Fruit fly (Drosophila melanogaster) whole organism, prepupa: ENCODE results near the gene Tim17b2.

Experiments
- Blimp-1 ChIP-seq: fragments of 200-800 bp; sonication (Bioruptor generic); optimal IDR thresholded peaks from 3 replicates; lab custom pipeline; 2017; ENCODE audit warnings: missing biosample characterization, missing genetic modification characterization, mild to moderate bottlenecking, moderate library complexity, missing genetic modification reagents
- CG10631 ChIP-seq: fragments of 200-800 bp; sonication (Bioruptor generic); optimal IDR thresholded peaks from 2 replicates; lab custom pipeline; 2016; ENCODE audit warnings: missing biosample characterization, missing genetic modification characterization
- CG10669 ChIP-seq: fragments of 200-800 bp; sonication (Bioruptor generic); optimal IDR thresholded peaks from 3 replicates; lab custom pipeline; 2018; ENCODE audit warnings: missing biosample characterization, mild to moderate bottlenecking, missing genetic modification characterization, moderate library complexity
- CG11762 ChIP-seq: fragments of 200-800 bp; sonication (Bioruptor generic); optimal IDR thresholded peaks from 3 replicates; lab custom pipeline; 2016; ENCODE audit warnings: missing biosample characterization, missing genetic modification characterization; ENCODE audit not compliant: insufficient read depth
- CG11902 ChIP-seq: fragments of 200-800 bp; sonication (Bioruptor generic); optimal IDR thresholded peaks from 3 replicates; lab custom pipeline; 2016; ENCODE audit warnings: missing biosample characterization, missing genetic modification characterization
- CG15336 ChIP-seq: fragments of 200-800 bp; sonication (Bioruptor generic); IDR thresholded peaks from 2 replicates; pipeline ENCODE4 v1.3.6; 2022; ENCODE audit warnings: missing biosample characterization, missing genetic modification characterization
- CG16779 ChIP-seq: fragments of 200-800 bp; sonication (Bioruptor generic); optimal IDR thresholded peaks from 3 replicates; lab custom pipeline; 2017; ENCODE audit warnings: missing biosample characterization, mild to moderate bottlenecking, missing genetic modification characterization
- CG3032 ChIP-seq: fragments of 200-800 bp; optimal IDR thresholded peaks from 2 replicates; lab custom pipeline; 2019; ENCODE audit warnings: missing biosample characterization, mild to moderate bottlenecking, missing genetic modification characterization, moderate library complexity
- CG31627 ChIP-seq: fragments of 200-800 bp; sonication (Bioruptor generic); optimal IDR thresholded peaks from 3 replicates; lab custom pipeline; 2016; ENCODE audit warnings: missing biosample characterization, missing genetic modification characterization
- CG32006 ChIP-seq: fragments of 200-800 bp; sonication (Bioruptor generic); optimal IDR thresholded peaks from 3 replicates; lab custom pipeline; 2017; ENCODE audit warnings: missing biosample characterization, mild to moderate bottlenecking, missing genetic modification characterization
- CG34406 ChIP-seq: fragments of 200-800 bp; sonication (Bioruptor generic); optimal IDR thresholded peaks from 3 replicates; lab custom pipeline; 2016; ENCODE audit warnings: missing biosample characterization, missing genetic modification characterization
- CG4318 ChIP-seq: fragments of 200-800 bp; sonication (Bioruptor generic); optimal IDR thresholded peaks from 3 replicates; lab custom pipeline; 2017; ENCODE audit warnings: missing biosample characterization, mild to moderate bottlenecking, missing genetic modification characterization
- CG6163 ChIP-seq: fragments of 200-800 bp; sonication (Bioruptor generic); IDR thresholded peaks from 3 replicates; pipeline ENCODE4 v1.3.6; 2022; ENCODE audit warnings: missing biosample characterization, missing genetic modification characterization
- CG6276 ChIP-seq: fragments of 200-800 bp; sonication (Bioruptor generic); optimal IDR thresholded peaks from 2 replicates; lab custom pipeline; 2017; ENCODE audit warnings: missing biosample characterization, mild to moderate bottlenecking, missing genetic modification characterization
- CG6792 ChIP-seq: fragments of 200-800 bp; sonication (Bioruptor generic); optimal IDR thresholded peaks from 3 replicates; lab custom pipeline; 2016; ENCODE audit warnings: missing biosample characterization, missing genetic modification characterization
- CG7368 ChIP-seq: fragments of 200-800 bp; sonication (Bioruptor generic); optimal IDR thresholded peaks from 3 replicates; lab custom pipeline; 2016; ENCODE audit warnings: missing biosample characterization, missing genetic modification characterization
- CG8119 ChIP-seq: fragments of 200-800 bp; sonication (Bioruptor generic); IDR thresholded peaks from 3 replicates; pipeline ENCODE4 v1.3.6; 2022; ENCODE audit warnings: missing biosample characterization, missing genetic modification characterization
- CG8632 ChIP-seq: fragments of 200-800 bp; sonication (Bioruptor generic); optimal IDR thresholded peaks from 3 replicates; lab custom pipeline; 2016; ENCODE audit warnings: missing biosample characterization, missing genetic modification characterization
- CG9139 ChIP-seq: fragments of 200-800 bp; sonication (Bioruptor generic); optimal IDR thresholded peaks from 3 replicates; lab custom pipeline; 2017; ENCODE audit warnings: missing biosample characterization, mild to moderate bottlenecking, missing genetic modification characterization
- Eip75B ChIP-seq: fragments of 200-800 bp; sonication (Bioruptor generic); optimal IDR thresholded peaks from 3 replicates; lab custom pipeline; 2016; ENCODE audit warnings: missing biosample characterization, missing genetic modification characterization
- Eip78C ChIP-seq: fragments of 200-800 bp; sonication (Bioruptor generic); peaks from one replicate; lab custom pipeline; 2016; ENCODE audit warnings: missing biosample characterization, missing genetic modification characterization
- Eip93F ChIP-seq: fragments of 200-800 bp; sonication (Bioruptor generic); optimal IDR thresholded peaks from 2 replicates; lab custom pipeline; 2016; ENCODE audit warnings: missing biosample characterization, mild to moderate bottlenecking, missing genetic modification characterization
- Ets21C ChIP-seq: fragments of 200-800 bp; sonication (Bioruptor generic); optimal IDR thresholded peaks from 3 replicates; lab custom pipeline; 2016; ENCODE audit warnings: missing biosample characterization, missing genetic modification characterization
- Ets96B ChIP-seq: fragments of 200-800 bp; optimal IDR thresholded peaks from 2 replicates; lab custom pipeline; 2019; ENCODE audit warnings: missing biosample characterization, mild to moderate bottlenecking, missing genetic modification characterization, moderate library complexity
- Gug ChIP-seq: fragments of 200-800 bp; sonication (Bioruptor generic); IDR thresholded peaks from 2 replicates; pipeline ENCODE4 v1.3.6; 2022; ENCODE audit warnings: missing biosample characterization, missing genetic modification characterization
- Hr38 ChIP-seq: sonication (Bioruptor generic); optimal IDR thresholded peaks from 2 replicates; lab custom pipeline; 2016; ENCODE audit warnings: missing biosample characterization, missing genetic modification characterization
- Hr39 ChIP-seq: fragments of 200-800 bp; sonication (Bioruptor generic); optimal IDR thresholded peaks from 2 replicates; lab custom pipeline; 2016; ENCODE audit warnings: missing biosample characterization, missing genetic modification characterization
- Hr4 ChIP-seq: fragments of 200-800 bp; sonication (Bioruptor generic); optimal IDR thresholded peaks from 3 replicates; lab custom pipeline; 2016; ENCODE audit warnings: missing biosample characterization, missing genetic modification characterization
- Lpt ChIP-seq: fragments of 200-800 bp; sonication (Bioruptor generic); optimal IDR thresholded peaks from 3 replicates; lab custom pipeline; 2016; ENCODE audit warnings: missing biosample characterization, missing genetic modification characterization
- Met ChIP-seq: fragments of 200-800 bp; sonication (Bioruptor generic); optimal IDR thresholded peaks from 3 replicates; lab custom pipeline; 2016; ENCODE audit warnings: missing biosample characterization, missing genetic modification characterization
- OdsH ChIP-seq: fragments of 200-800 bp; sonication (Bioruptor generic); optimal IDR thresholded peaks from 3 replicates; lab custom pipeline; 2016; ENCODE audit warnings: missing biosample characterization, missing genetic modification characterization
- Smox ChIP-seq: fragments of 200-800 bp; sonication (Bioruptor generic); optimal IDR thresholded peaks from 3 replicates; lab custom pipeline; 2016; ENCODE audit warnings: missing biosample characterization, missing genetic modification characterization
- Sox102F ChIP-seq: fragments of 200-800 bp; sonication (Bioruptor generic); optimal IDR thresholded peaks from 2 replicates; lab custom pipeline; 2016; ENCODE audit warnings: missing biosample characterization, mild to moderate bottlenecking, missing genetic modification characterization
- Sox14 ChIP-seq: fragments of 200-800 bp; sonication (Bioruptor generic); optimal IDR thresholded peaks from 3 replicates; lab custom pipeline; 2016; ENCODE audit warnings: missing biosample characterization, missing genetic modification characterization
- Sox15 ChIP-seq: fragments of 200-800 bp; sonication (Bioruptor generic); optimal IDR thresholded peaks from 3 replicates; lab custom pipeline; 2016; ENCODE audit warnings: missing biosample characterization, missing genetic modification characterization
- dac ChIP-seq: fragments of 200-800 bp; sonication (Bioruptor generic); optimal IDR thresholded peaks from 2 replicates; lab custom pipeline; 2017; ENCODE audit warnings: missing biosample characterization, mild to moderate bottlenecking, missing genetic modification characterization
- eg ChIP-seq: fragments of 200-800 bp; sonication (Bioruptor generic); IDR thresholded peaks from 3 replicates; pipeline ENCODE4 v1.3.6; 2022; ENCODE audit warnings: missing biosample characterization, missing genetic modification characterization
- esn ChIP-seq: fragments of 200-800 bp; sonication (Bioruptor generic); optimal IDR thresholded peaks from 2 replicates; lab custom pipeline; 2016; ENCODE audit warnings: missing biosample characterization, mild to moderate bottlenecking, missing genetic modification characterization, moderate library complexity
- fd59A ChIP-seq: fragments of 200-800 bp; sonication (Bioruptor generic); optimal IDR thresholded peaks from 2 replicates; lab custom pipeline; 2017; ENCODE audit warnings: missing biosample characterization, mild to moderate bottlenecking, missing genetic modification characterization, missing genetic modification reagents
- fd85E ChIP-seq: fragments of 200-800 bp; sonication (Bioruptor generic); optimal IDR thresholded peaks from 3 replicates; lab custom pipeline; 2016; ENCODE audit warnings: missing biosample characterization, missing genetic modification characterization
- fkh ChIP-seq: fragments of 200-800 bp; sonication (Bioruptor generic); optimal IDR thresholded peaks from 3 replicates; lab custom pipeline; 2017; ENCODE audit warnings: missing biosample characterization, mild to moderate bottlenecking, missing genetic modification characterization, moderate library complexity
- lz ChIP-seq: fragments of 200-800 bp; sonication (Bioruptor generic); optimal IDR thresholded peaks from 3 replicates; lab custom pipeline; 2016; ENCODE audit warnings: missing biosample characterization, missing genetic modification characterization
- net ChIP-seq: fragments of 200-800 bp; sonication (Bioruptor generic); optimal IDR thresholded peaks from 3 replicates; lab custom pipeline; 2016; ENCODE audit warnings: missing biosample characterization, missing genetic modification characterization
- pdm3 ChIP-seq: fragments of 200-800 bp; sonication (Bioruptor generic); optimal IDR thresholded peaks from 3 replicates; lab custom pipeline; 2016; ENCODE audit warnings: missing biosample characterization, missing genetic modification characterization
- ss ChIP-seq, 2 experiments: fragments of 200-800 bp; sonication (Bioruptor generic); optimal IDR thresholded peaks; 2 replicates in 1 of 2; 3 replicates in 1 of 2; lab custom pipeline; 2017 to 2018; ENCODE audit warnings: mild to moderate bottlenecking in 2 of 2, missing biosample characterization in 2 of 2, missing genetic modification characterization in 2 of 2, moderate library complexity in 1 of 2
- topi ChIP-seq: fragments of 200-800 bp; sonication (Bioruptor generic); optimal IDR thresholded peaks from 3 replicates; lab custom pipeline; 2016; ENCODE audit warnings: missing biosample characterization, missing genetic modification characterization
- vri ChIP-seq: fragments of 200-800 bp; sonication (Bioruptor generic); optimal IDR thresholded peaks from 3 replicates; lab custom pipeline; 2016; ENCODE audit warnings: missing biosample characterization, mild to moderate bottlenecking, missing genetic modification characterization

Tim17b2 gene

DNA sequence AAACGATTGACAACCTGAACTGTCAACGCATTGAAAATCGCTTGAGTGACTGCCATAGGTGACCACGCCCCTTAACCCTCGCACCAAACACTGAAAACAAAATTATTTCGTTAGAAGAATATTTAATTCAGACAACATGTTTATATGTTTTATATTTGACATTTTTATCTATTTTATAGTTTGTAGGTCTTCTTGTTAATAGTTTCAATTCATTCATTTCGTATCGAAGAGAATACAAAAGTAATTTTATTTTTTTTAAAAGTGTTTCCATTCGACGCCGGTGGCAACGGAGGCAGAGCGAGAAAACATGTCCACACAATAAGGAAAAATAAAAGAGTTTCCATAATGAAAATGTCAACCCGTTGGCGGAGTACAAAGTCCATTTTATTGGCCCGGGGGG is 11.8 kb downstream of the Tim17b2 start:
- no peak for TF ChIP-seq Smox (GFP tag; lab: Kevin White, UChicago)
- TF ChIP-seq CG6792 (GFP tag; lab: Kevin White, UChicago) = no peak
- TF ChIP-seq Ets96B = no peak
- no peak for TF ChIP-seq fkh (GFP tag; lab: Kevin White, UChicago)
- TF ChIP-seq CG4318 (GFP tag; lab: Kevin White, UChicago) = no peak
- TF ChIP-seq Hr4 (GFP tag; lab: Kevin White, UChicago) = peak; percentile 60
- TF ChIP-seq Eip78C = peak; percentile 50
- TF ChIP-seq esn = no peak
- TF ChIP-seq CG10631 (GFP tag; lab: Kevin White, UChicago) = no peak
- no peak for TF ChIP-seq ss (GFP tag; optimal IDR thresholded peaks at IDR 0.05; lab: Kevin White, UChicago)
- no peak for TF ChIP-seq CG9139 (GFP tag; lab: Kevin White, UChicago)
- TF ChIP-seq CG32006 (GFP tag; lab: Kevin White, UChicago) = peak; percentile 27
- TF ChIP-seq CG6276 = peak; percentile 34
- no peak for TF ChIP-seq Lpt
- TF ChIP-seq Gug (GFP tag; lab: Robert Waterston, UW) = no peak
- no peak for TF ChIP-seq eg
- no peak for TF ChIP-seq fd59A
- no peak for TF ChIP-seq Sox15 (GFP tag; lab: Kevin White, UChicago)
- peak; percentile 10 for TF ChIP-seq pdm3
- no peak for TF ChIP-seq CG10669 (GFP tag; lab: Kevin White, UChicago)
- no peak for TF ChIP-seq Eip75B (GFP tag; lab: Kevin White, UChicago)
- peak; percentile 65; the same call in 2 of the 3 replicates for TF ChIP-seq CG8119 (GFP tag; lab: Robert Waterston, UW)
- no peak for TF ChIP-seq Sox14 (GFP tag; lab: Kevin White, UChicago)
- no peak for TF ChIP-seq CG11902 (GFP tag; lab: Kevin White, UChicago)
- TF ChIP-seq CG31627 (GFP tag; lab: Kevin White, UChicago) = no peak
- no peak for TF ChIP-seq CG16779 (tag; lab: Kevin White, UChicago)
- no peak for TF ChIP-seq topi (GFP tag; lab: Kevin White, UChicago)
- no peak for TF ChIP-seq CG11762 (GFP tag; lab: Kevin White, UChicago)
- no peak for TF ChIP-seq Hr39
- TF ChIP-seq vri (GFP tag; lab: Kevin White, UChicago) = no peak
- no peak for TF ChIP-seq dac (GFP tag; lab: Kevin White, UChicago)
- no peak for TF ChIP-seq Ets21C (GFP tag; lab: Kevin White, UChicago)
- 0 out of 2 replicates have a peak, but pooled peaks have one; percentile 32 for TF ChIP-seq CG15336 (GFP tag; lab: Robert Waterston, UW)
- TF ChIP-seq CG6163 = no peak
- TF ChIP-seq fd85E = no peak
- TF ChIP-seq OdsH = no peak
- TF ChIP-seq Met = no peak
- no peak for TF ChIP-seq CG7368 (GFP tag; lab: Kevin White, UChicago)
- TF ChIP-seq Sox102F = no peak
- no peak for TF ChIP-seq CG3032 (tag; lab: Kevin White, UChicago)

DNA sequence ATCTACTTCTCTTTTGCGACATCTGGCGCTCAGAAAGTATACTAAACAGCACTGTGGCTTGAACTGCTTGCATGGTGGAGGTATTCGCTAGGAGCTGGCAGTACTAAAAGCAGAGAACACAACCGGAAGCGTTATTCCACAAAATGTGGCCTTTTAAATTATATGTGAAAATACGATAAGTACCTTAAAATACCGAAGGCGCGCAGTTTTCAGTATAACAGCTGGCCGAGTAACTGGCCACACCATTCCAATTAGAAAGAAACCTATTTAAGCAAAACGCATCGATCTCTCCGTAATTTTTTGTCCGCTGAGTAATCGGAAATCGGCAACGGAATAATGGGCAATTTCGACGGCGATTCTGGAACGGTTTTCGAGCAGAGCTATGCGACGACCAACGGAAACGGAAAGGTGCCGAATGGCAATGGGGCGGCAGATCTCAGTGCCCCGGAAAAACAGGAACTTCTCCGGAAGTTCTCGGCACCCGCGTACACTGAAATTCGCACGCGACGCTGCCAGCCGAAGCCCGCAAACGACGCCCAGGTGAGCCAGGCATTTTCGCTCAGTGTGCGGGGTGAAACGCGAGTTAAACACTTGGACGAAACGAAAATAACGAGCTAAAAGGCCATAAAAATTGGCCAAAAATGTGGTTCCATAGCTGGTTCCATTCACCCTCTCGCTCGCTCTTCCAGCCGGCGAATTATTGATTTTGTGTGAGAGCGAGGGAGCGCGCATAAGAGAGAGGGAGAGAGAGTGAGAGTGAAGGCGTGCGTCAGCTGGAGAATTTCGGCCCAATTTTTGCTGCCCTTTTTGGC is 14.6 kb downstream of the Tim17b2 start, which contains the start of gene lace:
lace (plus strand) TSS at position 243 of the 812 bp plus-strand sequence.
- TF ChIP-seq CG32006 (GFP tag; lab: Kevin White, UChicago) (no peak), lz (GFP tag; lab: Kevin White, UChicago) (peak; percentile 63), Eip93F (GFP tag; lab: Kevin White, UChicago) (no peak), net (GFP tag; lab: Kevin White, UChicago) (peak; percentile 36), topi (GFP tag; lab: Kevin White, UChicago) (peak; percentile 13), Ets21C (GFP tag; lab: Kevin White, UChicago) (peak; percentile 8), Lpt (no peak), CG6163 (peak; percentile 76), CG8119 (GFP tag; lab: Robert Waterston, UW) (no peak), fkh (GFP tag; lab: Kevin White, UChicago) (no peak), eg (peak; percentile 72), CG8632 (GFP tag; lab: Kevin White, UChicago) (peak; percentile 19), Gug (GFP tag; lab: Robert Waterston, UW) (no peak), Eip75B (GFP tag; lab: Kevin White, UChicago) (peak; percentile 18), Hr4 (GFP tag; lab: Kevin White, UChicago) (no peak), CG34406 (GFP tag; lab: Kevin White, UChicago) (no peak), CG6792 (GFP tag; lab: Kevin White, UChicago) (peak; percentile 31), Sox102F (peak; percentile 44), CG15336 (GFP tag; lab: Robert Waterston, UW) (0 out of 2 replicates have a peak, but pooled peaks have one; percentile 6), Smox (GFP tag; lab: Kevin White, UChicago) (peak; percentile 53), fd85E (no peak), Hr38 (GFP tag; lab: Kevin White, UChicago) (no peak), CG11762 (GFP tag; lab: Kevin White, UChicago) (no peak), Hr39 (peak; percentile 70), ss (GFP tag; optimal IDR thresholded peaks at IDR 0.05; lab: Kevin White, UChicago) (peak; percentile 47 to 57), CG7368 (GFP tag; lab: Kevin White, UChicago) (peak; percentile 33), Met (peak; percentile 53), Eip78C (peak; percentile 90), Blimp-1 (GFP tag; lab: Kevin White, UChicago) (peak; percentile 54)
